Fruit fly (Drosophila melanogaster) whole organism, embryonic: ENCODE results near the gene dsf.

Experiments used
- Antp ChIP-seq: fragments of 200-800 bp; sonication (Bioruptor generic); optimal IDR thresholded peaks from 3 replicates; lab custom pipeline; 2016; ENCODE audit warnings: missing biosample characterization, missing genetic modification characterization
- BEAF-32 ChIP-seq: fragments of 200-800 bp; sonication (Bioruptor generic); optimal IDR thresholded peaks from 3 replicates; lab custom pipeline; 2017; ENCODE audit warnings: missing biosample characterization, missing genetic modification characterization, mild to moderate bottlenecking, moderate library complexity, missing genetic modification reagents
- C15 ChIP-seq: fragments of 200-800 bp; sonication (Bioruptor generic); IDR thresholded peaks from 3 replicates; pipeline ENCODE4 v1.3.6; 2022; ENCODE audit warnings: missing biosample characterization, missing genetic modification characterization
- CG10209 ChIP-seq: fragments of 200-800 bp; sonication (Bioruptor generic); optimal IDR thresholded peaks from 3 replicates; lab custom pipeline; 2017; ENCODE audit warnings: missing biosample characterization, mild to moderate bottlenecking, missing genetic modification characterization, missing genetic modification reagents
- CG12744 ChIP-seq: fragments of 200-800 bp; sonication (Bioruptor generic); optimal IDR thresholded peaks from 2 replicates; lab custom pipeline; 2016; ENCODE audit warnings: missing biosample characterization, missing genetic modification characterization
- CG14441 ChIP-seq: fragments of 200-800 bp; sonication (Bioruptor generic); IDR thresholded peaks from 2 replicates; pipeline ENCODE4 v1.3.6; 2022; ENCODE audit warnings: missing biosample characterization, missing genetic modification characterization
- CG14965 ChIP-seq: fragments of 200-800 bp; sonication (Bioruptor generic); optimal IDR thresholded peaks from 2 replicates; lab custom pipeline; 2016; ENCODE audit warnings: missing biosample characterization, missing genetic modification characterization, borderline replicate concordance
- CG1602 ChIP-seq: fragments of 200-800 bp; sonication (Bioruptor generic); optimal IDR thresholded peaks from 3 replicates; lab custom pipeline; 2016; ENCODE audit warnings: missing biosample characterization, missing genetic modification characterization
- CG16815 ChIP-seq: fragments of 200-800 bp; sonication (Bioruptor generic); optimal IDR thresholded peaks from 3 replicates; lab custom pipeline; 2017; ENCODE audit warnings: missing biosample characterization, mild to moderate bottlenecking, missing genetic modification characterization
- CG17361 ChIP-seq: fragments of 200-800 bp; sonication (Bioruptor generic); IDR thresholded peaks from 3 replicates; pipeline ENCODE4 v1.3.6; 2022; ENCODE audit warnings: missing biosample characterization, missing genetic modification characterization
- CG17385 ChIP-seq: fragments of 200-800 bp; sonication (Bioruptor generic); optimal IDR thresholded peaks from 3 replicates; lab custom pipeline; 2018; ENCODE audit warnings: missing biosample characterization, mild to moderate bottlenecking, missing genetic modification characterization
- CG30403 ChIP-seq: fragments of 200-800 bp; sonication (Bioruptor generic); optimal IDR thresholded peaks from 3 replicates; lab custom pipeline; 2016; ENCODE audit warnings: missing biosample characterization, missing genetic modification characterization
- CG31365 ChIP-seq: fragments of 200-800 bp; sonication (Bioruptor generic); optimal IDR thresholded peaks from 2 replicates; lab custom pipeline; 2018; ENCODE audit warnings: missing biosample characterization, mild to moderate bottlenecking, missing genetic modification characterization
- CG42726 ChIP-seq: fragments of 200-800 bp; sonication (Bioruptor generic); IDR thresholded peaks from 2 replicates; pipeline ENCODE4 v1.3.6; 2022; ENCODE audit warnings: missing biosample characterization, missing genetic modification characterization; ENCODE audit not compliant: partially characterized antibody
- CG4328 ChIP-seq: fragments of 200-800 bp; sonication (Bioruptor generic); optimal IDR thresholded peaks from 3 replicates; lab custom pipeline; 2017; ENCODE audit warnings: missing biosample characterization, missing genetic modification reagents, missing genetic modification characterization
- CG4360 ChIP-seq: fragments of 200-800 bp; sonication (Bioruptor generic); IDR thresholded peaks from 2 replicates; pipeline ENCODE4 v1.3.6; 2022; ENCODE audit warnings: missing biosample characterization, missing genetic modification characterization
- CG7987 ChIP-seq: fragments of 200-800 bp; sonication (Bioruptor generic); optimal IDR thresholded peaks from 2 replicates; lab custom pipeline; 2018; ENCODE audit warnings: missing biosample characterization, mild to moderate bottlenecking, missing genetic modification characterization, moderate library complexity
- CG9727 ChIP-seq: fragments of 200-800 bp; sonication (Bioruptor generic); optimal IDR thresholded peaks from 3 replicates; lab custom pipeline; 2017; ENCODE audit warnings: missing biosample characterization, mild to moderate bottlenecking, missing genetic modification characterization
- Chrac-16 ChIP-seq: fragments of 200-800 bp; sonication (Bioruptor generic); optimal IDR thresholded peaks from 3 replicates; lab custom pipeline; 2016; ENCODE audit warnings: missing biosample characterization, missing genetic modification characterization
- D19B ChIP-seq: fragments of 200-800 bp; sonication (Bioruptor generic); optimal IDR thresholded peaks from 2 replicates; lab custom pipeline; 2017; ENCODE audit warnings: missing biosample characterization, mild to moderate bottlenecking, missing genetic modification characterization
- HmgZ ChIP-seq: fragments of 200-800 bp; sonication (Bioruptor generic); optimal IDR thresholded peaks from 2 replicates; lab custom pipeline; 2018; ENCODE audit warnings: missing biosample characterization, mild to moderate bottlenecking, missing genetic modification characterization
- Hmr ChIP-seq: fragments of 200-800 bp; sonication (Bioruptor generic); optimal IDR thresholded peaks from 3 replicates; lab custom pipeline; 2017; ENCODE audit warnings: mild to moderate bottlenecking, missing biosample characterization, missing genetic modification reagents, missing genetic modification characterization
- Hr51 ChIP-seq, 2 experiments: fragments of 200-800 bp; sonication (Bioruptor generic); optimal IDR thresholded peaks; 2 replicates in 1 of 2; 3 replicates in 1 of 2; lab custom pipeline; 2016 to 2018; ENCODE audit warnings: missing biosample characterization in 2 of 2, missing genetic modification characterization in 2 of 2, mild to moderate bottlenecking in 1 of 2, moderate library complexity in 1 of 2
- Nf-YB ChIP-seq: fragments of 200-800 bp; sonication (Bioruptor generic); optimal IDR thresholded peaks from 3 replicates; lab custom pipeline; 2019; ENCODE audit warnings: missing biosample characterization, mild to moderate bottlenecking, missing genetic modification characterization, moderate library complexity
- Rx ChIP-seq: fragments of 200-800 bp; sonication (Bioruptor generic); IDR thresholded peaks from 2 replicates; pipeline ENCODE4 v1.3.6; 2022; ENCODE audit warnings: missing biosample characterization, missing genetic modification characterization
- Side ChIP-seq: fragments of 200-800 bp; sonication (Bioruptor generic); optimal IDR thresholded peaks from 2 replicates; lab custom pipeline; 2016; ENCODE audit warnings: missing biosample characterization, missing genetic modification characterization
- Sin3A ChIP-seq: fragments of >200 bp; optimal IDR thresholded peaks from 2 replicates; lab custom pipeline; 2018
- Six4 ChIP-seq: fragments of 200-800 bp; sonication (Bioruptor generic); optimal IDR thresholded peaks from 2 replicates; lab custom pipeline; 2016; ENCODE audit warnings: missing biosample characterization, missing genetic modification characterization
- TFAM ChIP-seq: fragments of 200-800 bp; sonication (Bioruptor generic); optimal IDR thresholded peaks from 2 replicates; lab custom pipeline; 2017; ENCODE audit warnings: missing biosample characterization, missing genetic modification characterization, inconsistent platforms
- Taf1 ChIP-seq: fragments of 200-800 bp; sonication (Bioruptor generic); IDR thresholded peaks from 2 replicates; pipeline ENCODE4 v1.3.6; 2022; ENCODE audit warnings: missing biosample characterization, missing genetic modification characterization
- ap ChIP-seq: fragments of 200-800 bp; sonication (Bioruptor generic); IDR thresholded peaks from 2 replicates; pipeline ENCODE4 v1.3.6; 2022; ENCODE audit warnings: missing biosample characterization, missing genetic modification characterization
- crc ChIP-seq: fragments of 200-800 bp; sonication (Bioruptor generic); optimal IDR thresholded peaks from 2 replicates; lab custom pipeline; 2016; ENCODE audit warnings: missing biosample characterization, missing genetic modification characterization
- cwo ChIP-seq: fragments of 200-800 bp; sonication (Bioruptor generic); optimal IDR thresholded peaks from 3 replicates; lab custom pipeline; 2017; ENCODE audit warnings: missing biosample characterization, missing genetic modification characterization, mild to moderate bottlenecking, moderate library complexity, missing genetic modification reagents
- ems ChIP-seq: fragments of 200-800 bp; sonication (Bioruptor generic); optimal IDR thresholded peaks from 3 replicates; lab custom pipeline; 2016; ENCODE audit warnings: missing biosample characterization, missing genetic modification characterization
- en ChIP-seq: fragments of 200-800 bp; sonication (Bioruptor generic); optimal IDR thresholded peaks from 2 replicates; lab custom pipeline; 2016; ENCODE audit warnings: missing biosample characterization, missing genetic modification characterization
- fru ChIP-seq: fragments of >200 bp; optimal IDR thresholded peaks from 2 replicates; lab custom pipeline; 2017
- gfzf ChIP-seq: fragments of 200-800 bp; sonication (Bioruptor generic); optimal IDR thresholded peaks from 2 replicates; lab custom pipeline; 2016; ENCODE audit warnings: missing biosample characterization, mild to moderate bottlenecking, missing genetic modification characterization, moderate library complexity
- grn ChIP-seq: fragments of 200-800 bp; sonication (Bioruptor generic); optimal IDR thresholded peaks from 3 replicates; lab custom pipeline; 2017; ENCODE audit warnings: missing biosample characterization, missing genetic modification characterization
- gro ChIP-seq: fragments of 200-800 bp; sonication (Bioruptor generic); optimal IDR thresholded peaks from 2 replicates; lab custom pipeline; 2016; ENCODE audit warnings: missing biosample characterization, missing genetic modification characterization
- jing ChIP-seq: fragments of 200-800 bp; sonication (Bioruptor generic); optimal IDR thresholded peaks from 2 replicates; lab custom pipeline; 2018; ENCODE audit warnings: missing biosample characterization, mild to moderate bottlenecking, missing genetic modification characterization
- knrl ChIP-seq: fragments of 200-800 bp; sonication (Bioruptor generic); IDR thresholded peaks from 3 replicates; pipeline ENCODE4 v1.3.6; 2022; ENCODE audit warnings: missing biosample characterization, missing genetic modification characterization; ENCODE audit not compliant: partially characterized antibody
- maf-S ChIP-seq: fragments of 200-800 bp; sonication (Bioruptor generic); optimal IDR thresholded peaks from 2 replicates; lab custom pipeline; 2016; ENCODE audit warnings: missing biosample characterization, missing genetic modification characterization
- phol ChIP-seq: fragments of 200-800 bp; sonication (Bioruptor generic); optimal IDR thresholded peaks from 3 replicates; lab custom pipeline; 2018; ENCODE audit warnings: missing biosample characterization, mild to moderate bottlenecking, missing genetic modification characterization, moderate library complexity
- row ChIP-seq: fragments of 200-800 bp; sonication (Bioruptor generic); IDR thresholded peaks from 3 replicates; pipeline ENCODE4 v1.3.6; 2022; ENCODE audit warnings: missing biosample characterization, missing genetic modification characterization
- run ChIP-seq: fragments of 200-800 bp; sonication (Bioruptor generic); optimal IDR thresholded peaks from 3 replicates; lab custom pipeline; 2018; ENCODE audit warnings: missing biosample characterization, mild to moderate bottlenecking, missing genetic modification characterization
- salm ChIP-seq: fragments of 200-800 bp; sonication (Bioruptor generic); optimal IDR thresholded peaks from 2 replicates; lab custom pipeline; 2018; ENCODE audit warnings: missing biosample characterization, mild to moderate bottlenecking, missing genetic modification characterization
- sr ChIP-seq: fragments of 200-800 bp; sonication (Bioruptor generic); IDR thresholded peaks from 3 replicates; pipeline ENCODE4 v1.3.6; 2022; ENCODE audit warnings: missing biosample characterization, missing genetic modification characterization
- tap ChIP-seq: fragments of 200-800 bp; optimal IDR thresholded peaks from 3 replicates; lab custom pipeline; 2019; ENCODE audit warnings: missing biosample characterization, mild to moderate bottlenecking, missing genetic modification characterization, moderate library complexity
- usp ChIP-seq: fragments of >200 bp; optimal IDR thresholded peaks from 2 replicates; lab custom pipeline; 2017; ENCODE audit warnings: missing biosample characterization, missing genetic modification characterization
- vvl ChIP-seq: fragments of 200-800 bp; sonication (Bioruptor generic); IDR thresholded peaks from 2 replicates; pipeline ENCODE4 v1.3.6; 2022; ENCODE audit warnings: missing biosample characterization, missing genetic modification characterization

Gene dsf

dm6 chr2L:5979957-5980861 lies 54.5 kb downstream of the dsf start (continued):
- TF ChIP-seq fru (lab: Kevin White, UChicago) (no peak), Rx (GFP tag; lab: Robert Waterston, UW) (no peak), C15 (GFP tag; lab: Robert Waterston, UW) (no peak), sr (GFP tag; lab: Robert Waterston, UW) (no peak), CG17361 (GFP tag; lab: Robert Waterston, UW) (no peak), crc (GFP tag; lab: Kevin White, UChicago) (no peak), phol (tag; lab: Kevin White, UChicago) (no peak), CG42726 (GFP tag; lab: Robert Waterston, UW) (no peak), HmgZ (peak; percentile 31), Six4 (GFP tag; lab: Kevin White, UChicago) (no peak), gfzf (GFP tag; lab: Kevin White, UChicago) (no peak), maf-S (GFP tag; lab: Kevin White, UChicago) (no peak), usp (GFP tag; lab: Kevin White, UChicago) (no peak), CG16815 (GFP tag; lab: Kevin White, UChicago) (no peak), TFAM (GFP tag; lab: Kevin White, UChicago) (no peak), Hmr (GFP tag; lab: Kevin White, UChicago) (peak; percentile 39), Taf1 (GFP tag; lab: Robert Waterston, UW) (no peak), tap (peak; percentile 56), grn (GFP tag; lab: Kevin White, UChicago) (peak; percentile 4), Nf-YB (GFP tag; lab: Kevin White, UChicago) (peak; percentile 20), CG4360 (GFP tag; lab: Robert Waterston, UW) (no peak), Side (peak; percentile 39), CG31365 (peak; percentile 39), Hr51 (GFP tag; optimal IDR thresholded peaks at IDR 0.05; lab: Kevin White, UChicago) (peak in 1 of 2 experiments; percentile 7), knrl (no peak), ems (GFP tag; lab: Kevin White, UChicago) (no peak), Sin3A (lab: Kevin White, UChicago) (peak; percentile 3), CG14441 (GFP tag; lab: Robert Waterston, UW) (no peak), vvl (no peak), CG12744 (GFP tag; lab: Kevin White, UChicago) (no peak), CG10209 (GFP tag; lab: Kevin White, UChicago) (no peak), gro (GFP tag; lab: Kevin White, UChicago) (no peak), CG7987 (GFP tag; lab: Kevin White, UChicago) (peak; percentile 42), jing (no peak), cwo (GFP tag; lab: Kevin White, UChicago) (peak; percentile 33), salm (tag; lab: Kevin White, UChicago) (peak; percentile 42), CG1602 (GFP tag; lab: Kevin White, UChicago) (no peak), row (GFP tag; lab: Robert Waterston, UW) (no peak), CG9727 (no peak), BEAF-32 (no peak), CG17385 (GFP tag; lab: Kevin White, UChicago) (peak; percentile 58), CG4328 (GFP tag; lab: Kevin White, UChicago) (peak; percentile 0), D19B (GFP tag; lab: Kevin White, UChicago) (no peak), run (tag; lab: Kevin White, UChicago) (no peak), ap (GFP tag; lab: Robert Waterston, UW) (no peak), Antp (GFP tag; lab: Kevin White, UChicago) (no peak), Chrac-16 (GFP tag; lab: Kevin White, UChicago) (no peak), en (no peak), CG14965 (no peak), CG30403 (no peak)
